Fruit fly (Drosophila melanogaster) whole organism, embryonic: ENCODE data around the gene ftz-f1.

Experiments
- B-H1 ChIP-seq: fragments of 200-800 bp; sonication (Bioruptor generic); IDR thresholded peaks from 3 replicates; pipeline ENCODE4 v1.3.6; 2022; ENCODE audit warnings: missing biosample characterization, missing genetic modification characterization
- BtbVII ChIP-seq: fragments of 200-800 bp; sonication (Bioruptor generic); optimal IDR thresholded peaks from 3 replicates; lab custom pipeline; 2017; ENCODE audit warnings: missing biosample characterization, mild to moderate bottlenecking, missing genetic modification characterization
- CG10267 ChIP-seq: fragments of 200-800 bp; sonication (Bioruptor generic); optimal IDR thresholded peaks from 2 replicates; lab custom pipeline; 2018; ENCODE audit warnings: missing biosample characterization, mild to moderate bottlenecking, missing genetic modification characterization, moderate library complexity
- CG10274 ChIP-seq: fragments of 200-800 bp; sonication (Bioruptor generic); optimal IDR thresholded peaks from 3 replicates; lab custom pipeline; 2017; ENCODE audit warnings: missing biosample characterization, mild to moderate bottlenecking, missing genetic modification characterization
- CG1233 ChIP-seq: fragments of 200-800 bp; sonication (Bioruptor generic); optimal IDR thresholded peaks from 4 replicates; lab custom pipeline; 2018; ENCODE audit warnings: missing biosample characterization, mild to moderate bottlenecking, missing genetic modification characterization
- CG12744 ChIP-seq: fragments of 200-800 bp; sonication (Bioruptor generic); optimal IDR thresholded peaks from 2 replicates; lab custom pipeline; 2016; ENCODE audit warnings: missing biosample characterization, missing genetic modification characterization
- CG12942 ChIP-seq: fragments of 200-800 bp; sonication (Bioruptor generic); optimal IDR thresholded peaks from 3 replicates; lab custom pipeline; 2016; ENCODE audit warnings: missing biosample characterization, missing genetic modification characterization
- CG14050 ChIP-seq: fragments of 200-800 bp; sonication (Bioruptor generic); IDR thresholded peaks from 3 replicates; pipeline ENCODE4 v1.3.6; 2022; ENCODE audit warnings: missing biosample characterization, missing genetic modification characterization
- CG15011 ChIP-seq: fragments of 200-800 bp; sonication (Bioruptor generic); optimal IDR thresholded peaks from 3 replicates; lab custom pipeline; 2018; ENCODE audit warnings: missing biosample characterization, mild to moderate bottlenecking, missing genetic modification characterization
- CG15073 ChIP-seq: fragments of 200-800 bp; sonication (Bioruptor generic); optimal IDR thresholded peaks from 2 replicates; lab custom pipeline; 2016; ENCODE audit warnings: missing biosample characterization, missing genetic modification characterization
- CG15514 ChIP-seq: fragments of 200-800 bp; sonication (Bioruptor generic); optimal IDR thresholded peaks from 3 replicates; lab custom pipeline; 2017; ENCODE audit warnings: missing biosample characterization, missing genetic modification characterization, mild to moderate bottlenecking, moderate library complexity, missing genetic modification reagents
- CG17568 ChIP-seq: fragments of 200-800 bp; sonication (Bioruptor generic); optimal IDR thresholded peaks from 2 replicates; lab custom pipeline; 2018; ENCODE audit warnings: missing biosample characterization, mild to moderate bottlenecking, missing genetic modification characterization, moderate library complexity
- CG30020 ChIP-seq: fragments of 200-800 bp; optimal IDR thresholded peaks from 2 replicates; lab custom pipeline; 2019; ENCODE audit warnings: missing biosample characterization, mild to moderate bottlenecking, missing genetic modification characterization, moderate library complexity
- CG4820 ChIP-seq: fragments of 200-800 bp; sonication (Bioruptor generic); optimal IDR thresholded peaks from 3 replicates; lab custom pipeline; 2016; ENCODE audit warnings: missing biosample characterization, missing genetic modification characterization
- CG7271 ChIP-seq: fragments of 200-800 bp; sonication (Bioruptor generic); optimal IDR thresholded peaks from 2 replicates; lab custom pipeline; 2018; ENCODE audit warnings: missing biosample characterization, mild to moderate bottlenecking, missing genetic modification characterization, moderate library complexity
- CG8281 ChIP-seq: fragments of 200-800 bp; sonication (Bioruptor generic); optimal IDR thresholded peaks from 2 replicates; lab custom pipeline; 2018; ENCODE audit warnings: missing biosample characterization, mild to moderate bottlenecking, missing genetic modification characterization, moderate library complexity
- CG8359 ChIP-seq: fragments of 200-800 bp; sonication (Bioruptor generic); optimal IDR thresholded peaks from 2 replicates; lab custom pipeline; 2017; ENCODE audit warnings: missing biosample characterization, mild to moderate bottlenecking, missing genetic modification characterization, borderline replicate concordance
- CG9932 ChIP-seq: fragments of 200-800 bp; sonication (Bioruptor generic); IDR thresholded peaks from 2 replicates; pipeline ENCODE4 v1.3.6; 2022; ENCODE audit warnings: missing biosample characterization, missing genetic modification characterization
- CkIIα-i1 ChIP-seq: fragments of 200-800 bp; sonication (Bioruptor generic); IDR thresholded peaks from 2 replicates; pipeline ENCODE4 v1.3.6; 2022; ENCODE audit warnings: missing biosample characterization, missing genetic modification characterization
- Dad ChIP-seq: fragments of 200-800 bp; sonication (Bioruptor generic); optimal IDR thresholded peaks from 3 replicates; lab custom pipeline; 2016; ENCODE audit warnings: missing biosample characterization, missing genetic modification characterization
- Dek ChIP-seq: fragments of 200-800 bp; sonication (Bioruptor generic); optimal IDR thresholded peaks from 3 replicates; lab custom pipeline; 2019; ENCODE audit warnings: missing biosample characterization, mild to moderate bottlenecking, missing genetic modification characterization, moderate library complexity
- Dll ChIP-seq: fragments of 200-800 bp; sonication (Bioruptor generic); IDR thresholded peaks from 4 replicates; pipeline ENCODE4 v1.3.6; 2022; ENCODE audit warnings: missing biosample characterization, missing genetic modification characterization; ENCODE audit not compliant: partially characterized antibody
- Fer1 ChIP-seq: fragments of 200-800 bp; sonication (Bioruptor generic); optimal IDR thresholded peaks from 2 replicates; lab custom pipeline; 2017; ENCODE audit warnings: missing biosample characterization, mild to moderate bottlenecking, missing genetic modification characterization
- Fer2 ChIP-seq: fragments of 200-800 bp; sonication (Bioruptor generic); optimal IDR thresholded peaks from 2 replicates; lab custom pipeline; 2018; ENCODE audit warnings: missing biosample characterization, mild to moderate bottlenecking, missing genetic modification characterization, moderate library complexity
- Fer3 ChIP-seq: fragments of 200-800 bp; sonication (Bioruptor generic); optimal IDR thresholded peaks from 2 replicates; lab custom pipeline; 2018; ENCODE audit warnings: missing biosample characterization, mild to moderate bottlenecking, missing genetic modification characterization, moderate library complexity
- HmgZ ChIP-seq: fragments of 200-800 bp; sonication (Bioruptor generic); optimal IDR thresholded peaks from 2 replicates; lab custom pipeline; 2018; ENCODE audit warnings: missing biosample characterization, mild to moderate bottlenecking, missing genetic modification characterization
- Hr51 ChIP-seq, 2 experiments: fragments of 200-800 bp; sonication (Bioruptor generic); optimal IDR thresholded peaks; 2 replicates in 1 of 2; 3 replicates in 1 of 2; lab custom pipeline; 2016 to 2018; ENCODE audit warnings: missing biosample characterization in 2 of 2, missing genetic modification characterization in 2 of 2, mild to moderate bottlenecking in 1 of 2, moderate library complexity in 1 of 2
- Hsf ChIP-seq: fragments of 200-800 bp; sonication (Bioruptor generic); optimal IDR thresholded peaks from 3 replicates; lab custom pipeline; 2016; ENCODE audit warnings: missing biosample characterization, missing genetic modification characterization
- Jarid2 ChIP-seq: fragments of 200-800 bp; sonication (Bioruptor generic); optimal IDR thresholded peaks from 3 replicates; lab custom pipeline; 2017; ENCODE audit warnings: mild to moderate bottlenecking, missing biosample characterization, missing genetic modification reagents, missing genetic modification characterization
- Kr ChIP-seq: fragments of 200-800 bp; sonication (Bioruptor generic); optimal IDR thresholded peaks from 2 replicates; lab custom pipeline; 2017; ENCODE audit warnings: missing biosample characterization, mild to moderate bottlenecking, missing genetic modification characterization
- Pdp1 ChIP-seq, 2 experiments: fragments of 200-800 bp; sonication (Bioruptor generic); optimal IDR thresholded peaks; 3 replicates each; lab custom pipeline; 2016; ENCODE audit warnings: missing biosample characterization in 2 of 2, missing genetic modification characterization in 2 of 2, mild to moderate bottlenecking in 1 of 2, moderate library complexity in 1 of 2
- Side ChIP-seq: fragments of 200-800 bp; sonication (Bioruptor generic); optimal IDR thresholded peaks from 2 replicates; lab custom pipeline; 2016; ENCODE audit warnings: missing biosample characterization, missing genetic modification characterization
- Xbp1 ChIP-seq: fragments of 200-800 bp; sonication (Bioruptor generic); optimal IDR thresholded peaks from 3 replicates; lab custom pipeline; 2016; ENCODE audit warnings: missing biosample characterization, mild to moderate bottlenecking, missing genetic modification characterization
- cato ChIP-seq: fragments of 200-800 bp; sonication (Bioruptor generic); optimal IDR thresholded peaks from 2 replicates; lab custom pipeline; 2016; ENCODE audit warnings: missing biosample characterization, missing genetic modification characterization, borderline replicate concordance
- chn ChIP-seq: fragments of 200-800 bp; sonication (Bioruptor generic); optimal IDR thresholded peaks from 2 replicates; lab custom pipeline; 2016; ENCODE audit warnings: missing biosample characterization, missing genetic modification characterization
- ftz-f1 ChIP-seq: fragments of 200-800 bp; sonication (Bioruptor generic); optimal IDR thresholded peaks from 2 replicates; lab custom pipeline; 2016; ENCODE audit warnings: missing biosample characterization, missing genetic modification characterization
- gce ChIP-seq: fragments of 200-800 bp; sonication (Bioruptor generic); IDR thresholded peaks from 3 replicates; pipeline ENCODE4 v1.3.6; 2022; ENCODE audit warnings: missing biosample characterization, missing genetic modification characterization
- gcm2 ChIP-seq: fragments of 200-800 bp; sonication (Bioruptor generic); optimal IDR thresholded peaks from 2 replicates; lab custom pipeline; 2016; ENCODE audit warnings: missing biosample characterization, missing genetic modification characterization
- gfzf ChIP-seq: fragments of 200-800 bp; sonication (Bioruptor generic); optimal IDR thresholded peaks from 2 replicates; lab custom pipeline; 2016; ENCODE audit warnings: missing biosample characterization, mild to moderate bottlenecking, missing genetic modification characterization, moderate library complexity
- jigr1 ChIP-seq: fragments of 200-800 bp; sonication (Bioruptor generic); IDR thresholded peaks from 3 replicates; pipeline ENCODE4 v1.3.6; 2022; ENCODE audit warnings: missing biosample characterization, missing genetic modification characterization
- lmd ChIP-seq: fragments of 200-800 bp; sonication (Bioruptor generic); IDR thresholded peaks from 2 replicates; pipeline ENCODE4 v1.3.6; 2022; ENCODE audit warnings: missing biosample characterization, missing genetic modification characterization
- maf-S ChIP-seq: fragments of 200-800 bp; sonication (Bioruptor generic); optimal IDR thresholded peaks from 2 replicates; lab custom pipeline; 2016; ENCODE audit warnings: missing biosample characterization, missing genetic modification characterization
- pfk ChIP-seq: fragments of 200-800 bp; sonication (Bioruptor generic); optimal IDR thresholded peaks from 2 replicates; lab custom pipeline; 2018; ENCODE audit warnings: missing biosample characterization, mild to moderate bottlenecking, missing genetic modification characterization, moderate library complexity
- psq ChIP-seq: fragments of 200-800 bp; sonication (Bioruptor generic); optimal IDR thresholded peaks from 2 replicates; lab custom pipeline; 2017; ENCODE audit warnings: missing biosample characterization, missing genetic modification characterization
- pum ChIP-seq: fragments of 200-800 bp; sonication (Bioruptor generic); optimal IDR thresholded peaks from 2 replicates; lab custom pipeline; 2016; ENCODE audit warnings: missing biosample characterization, missing genetic modification characterization
- tin ChIP-seq: fragments of 200-800 bp; sonication (Bioruptor generic); optimal IDR thresholded peaks from 3 replicates; lab custom pipeline; 2016; ENCODE audit warnings: missing biosample characterization, missing genetic modification characterization
- toy ChIP-seq: fragments of 200-800 bp; sonication (Bioruptor generic); IDR thresholded peaks from 2 replicates; pipeline ENCODE4 v1.3.6; 2022; ENCODE audit warnings: missing biosample characterization, missing genetic modification characterization
- trem ChIP-seq: fragments of 200-800 bp; optimal IDR thresholded peaks from 3 replicates; lab custom pipeline; 2019; ENCODE audit warnings: missing biosample characterization, mild to moderate bottlenecking, missing genetic modification characterization, moderate library complexity
- unpg ChIP-seq: fragments of 200-800 bp; sonication (Bioruptor generic); optimal IDR thresholded peaks from 3 replicates; lab custom pipeline; 2018; ENCODE audit warnings: missing biosample characterization, mild to moderate bottlenecking, missing genetic modification characterization, moderate library complexity
- zf30C ChIP-seq: fragments of 200-800 bp; sonication (Bioruptor generic); optimal IDR thresholded peaks from 3 replicates; lab custom pipeline; 2018; ENCODE audit warnings: missing biosample characterization, mild to moderate bottlenecking, missing genetic modification characterization

The ftz-f1 gene

dm6 chr3L:18848436-18848835 is 47.3 kb upstream of the ftz-f1 start (continued):
- TF ChIP-seq Pdp1 (GFP tag; optimal IDR thresholded peaks at IDR 0.05; lab: Kevin White, UChicago) (peak in 1 of 2 experiments; percentile 50), Dad (GFP tag; lab: Kevin White, UChicago) (peak; percentile 70), CG12942 (GFP tag; lab: Kevin White, UChicago) (peak; percentile 45), CG4820 (GFP tag; lab: Kevin White, UChicago) (peak; percentile 40), jigr1 (GFP tag; lab: Robert Waterston, UW) (no peak), CG8359 (peak; percentile 24), CG9932 (GFP tag; lab: Robert Waterston, UW) (no peak), CG7271 (peak; percentile 44), psq (GFP tag; lab: Kevin White, UChicago) (peak; percentile 16), BtbVII (GFP tag; lab: Kevin White, UChicago) (peak; percentile 65), chn (GFP tag; lab: Kevin White, UChicago) (peak; percentile 76), CG1233 (GFP tag; lab: Kevin White, UChicago) (peak; percentile 71), gfzf (peak; percentile 7), CG12744 (peak; percentile 68), Fer3 (no peak), CG15073 (GFP tag; lab: Kevin White, UChicago) (no peak), CG10267 (peak; percentile 67), trem (tag; lab: Kevin White, UChicago) (peak; percentile 70), lmd (GFP tag; lab: Robert Waterston, UW) (no peak), CG14050 (GFP tag; lab: Robert Waterston, UW) (0 out of 3 replicates have a peak, but pooled peaks have one; percentile 42), toy (GFP tag; lab: Robert Waterston, UW) (no peak), Jarid2 (GFP tag; lab: Kevin White, UChicago) (peak; percentile 65), B-H1 (GFP tag; lab: Robert Waterston, UW) (peak; percentile 51; the same call in 1 of the 3 replicates), CG15011 (GFP tag; lab: Kevin White, UChicago) (peak; percentile 27), CG30020 (peak; percentile 12), Hsf (peak; percentile 80), Fer2 (peak; percentile 43), Xbp1 (peak; percentile 84), cato (peak; percentile 5), gce (GFP tag; lab: Robert Waterston, UW) (no peak), Fer1 (peak; percentile 88), CkIIα-i1 (no peak), Dll (GFP tag; lab: Robert Waterston, UW) (no peak), ftz-f1 (GFP tag; lab: Kevin White, UChicago) (peak; percentile 83), zf30C (GFP tag; lab: Kevin White, UChicago) (peak; percentile 6), maf-S (GFP tag; lab: Kevin White, UChicago) (peak; percentile 58), HmgZ (tag; lab: Kevin White, UChicago) (peak; percentile 78), CG15514 (GFP tag; lab: Kevin White, UChicago) (peak; percentile 64), CG8281 (tag; lab: Kevin White, UChicago) (peak; percentile 17), gcm2 (GFP tag; lab: Kevin White, UChicago) (peak; percentile 21), CG10274 (GFP tag; lab: Kevin White, UChicago) (peak; percentile 29), pfk (GFP tag; lab: Kevin White, UChicago) (no peak), Dek (tag; lab: Kevin White, UChicago) (peak; percentile 63), CG17568 (peak; percentile 65), Hr51 (GFP tag; optimal IDR thresholded peaks at IDR 0.05; lab: Kevin White, UChicago) (peak in 1 of 2 experiments; percentile 77), pum (GFP tag; lab: Kevin White, UChicago) (peak; percentile 73), unpg (peak; percentile 69), Kr (GFP tag; lab: Kevin White, UChicago) (no peak), tin (GFP tag; lab: Kevin White, UChicago) (peak; percentile 58), Side (GFP tag; lab: Kevin White, UChicago) (peak; percentile 84)
